Fruit fly (Drosophila melanogaster): ENCODE results near the gene CG31642.

dm6 chr2L:6078757-6079351 lies 39.5 kb upstream of the CG31642 start:
- TF ChIP-seq ham (GFP tag; IDR thresholded peaks at IDR 0.05) (no peak), cad (GFP tag; optimal IDR thresholded peaks at IDR 0.05) (no peak), tap (tag; optimal IDR thresholded peaks at IDR 0.05) (no peak), NK7.1 (GFP tag; optimal IDR thresholded peaks at IDR 0.05) (no peak), croc (GFP tag; conservative IDR thresholded peaks at IDR 0.05) (no peak), ap (GFP tag; IDR thresholded peaks at IDR 0.05) (no peak), CG32767 (GFP tag; IDR thresholded peaks at IDR 0.05) (no peak; the same call in 1 of the 2 replicates), usp (GFP tag; optimal IDR thresholded peaks at IDR 0.05) (peak; percentile 34), CG12769 (tag; optimal IDR thresholded peaks at IDR 0.05) (no peak), tna (GFP tag; IDR thresholded peaks at IDR 0.05; ENCODE audit: partially characterized antibody) (no peak), CG17912 (GFP tag; optimal IDR thresholded peaks at IDR 0.05) (no peak)

Data from whole organism, embryonic.